Worm (Caenorhabditis elegans) whole organism, late embryonic: ENCODE data around the gene sec-24.2.

Experiments
- C08G9.2 ChIP-seq: sonication (generic microtip); optimal IDR thresholded peaks from 2 replicates; lab custom pipeline; 2016; ENCODE audit warnings: mild to moderate bottlenecking, missing genetic modification characterization, moderate library complexity, missing compliant biosample characterization
- C38D4.7 ChIP-seq: fragments of 200-800 bp; sonication (Bioruptor generic); optimal IDR thresholded peaks from 2 replicates; lab custom pipeline; 2018; ENCODE audit warnings: mild to moderate bottlenecking, missing genetic modification characterization, moderate library complexity, missing compliant biosample characterization
- F13H6.1 ChIP-seq: sonication (generic microtip); optimal IDR thresholded peaks from 2 replicates; lab custom pipeline; 2016; ENCODE audit warnings: missing genetic modification characterization, missing compliant biosample characterization
- K09A11.1 ChIP-seq: sonication (generic microtip); optimal IDR thresholded peaks from 2 replicates; lab custom pipeline; 2017; ENCODE audit warnings: antibody characterized with exemption, mild to moderate bottlenecking, missing genetic modification characterization, missing compliant biosample characterization; ENCODE audit not compliant: insufficient read depth
- T23F11.4 ChIP-seq: fragments of 200-800 bp; sonication (Bioruptor generic); optimal IDR thresholded peaks from 2 replicates; lab custom pipeline; 2018; ENCODE audit warnings: mild to moderate bottlenecking, missing genetic modification characterization, missing compliant biosample characterization
- ceh-18 ChIP-seq: sonication (generic microtip); optimal IDR thresholded peaks from 2 replicates; lab custom pipeline; 2016; ENCODE audit warnings: missing genetic modification characterization, missing compliant biosample characterization
- ceh-24 ChIP-seq: sonication (generic microtip); optimal IDR thresholded peaks from 2 replicates; lab custom pipeline; 2016; ENCODE audit warnings: mild to moderate bottlenecking, missing genetic modification characterization, missing compliant biosample characterization
- ceh-30 ChIP-seq: fragments of 150-350 bp; optimal IDR thresholded peaks from 2 replicates; lab custom pipeline; 2014; ENCODE audit warnings: missing biosample characterization, missing genetic modification characterization
- ceh-31 ChIP-seq: sonication (generic microtip); optimal IDR thresholded peaks from 2 replicates; lab custom pipeline; 2016; ENCODE audit warnings: missing genetic modification characterization, missing compliant biosample characterization
- ceh-6 ChIP-seq: fragments of 200-800 bp; sonication (Bioruptor generic); optimal IDR thresholded peaks from 2 replicates; lab custom pipeline; 2018; ENCODE audit warnings: mild to moderate bottlenecking, missing genetic modification characterization, missing compliant biosample characterization
- che-1 ChIP-seq: sonication (generic microtip); optimal IDR thresholded peaks from 2 replicates; lab custom pipeline; 2016; ENCODE audit warnings: mild to moderate bottlenecking, missing genetic modification characterization, missing compliant biosample characterization
- dmd-4 ChIP-seq: sonication (generic microtip); optimal IDR thresholded peaks from 2 replicates; lab custom pipeline; 2016; ENCODE audit warnings: borderline replicate concordance, missing genetic modification characterization, missing compliant biosample characterization
- dve-1 ChIP-seq: sonication (generic microtip); optimal IDR thresholded peaks from 2 replicates; lab custom pipeline; 2017; ENCODE audit warnings: antibody characterized with exemption, mild to moderate bottlenecking, missing genetic modification characterization, missing compliant biosample characterization
- elt-2 ChIP-seq: sonication (generic microtip); optimal IDR thresholded peaks from 2 replicates; lab custom pipeline; 2016; ENCODE audit warnings: missing genetic modification reagents, missing genetic modification characterization, missing compliant biosample characterization
- elt-4 ChIP-seq: sonication (generic microtip); optimal IDR thresholded peaks from 2 replicates; lab custom pipeline; 2016; ENCODE audit warnings: missing genetic modification characterization, missing compliant biosample characterization
- ets-4 ChIP-seq: sonication (generic microtip); optimal IDR thresholded peaks from 2 replicates; lab custom pipeline; 2016; ENCODE audit warnings: missing genetic modification characterization, missing compliant biosample characterization
- eyg-1 ChIP-seq: sonication (generic microtip); optimal IDR thresholded peaks from 2 replicates; lab custom pipeline; 2016; ENCODE audit warnings: missing genotype, missing genetic modification characterization, missing compliant biosample characterization
- fax-1 ChIP-seq: sonication (generic microtip); optimal IDR thresholded peaks from 2 replicates; lab custom pipeline; 2016; ENCODE audit warnings: missing genotype, missing genetic modification characterization, missing compliant biosample characterization
- gmeb-2 ChIP-seq: sonication (generic microtip); optimal IDR thresholded peaks from 2 replicates; lab custom pipeline; 2016; ENCODE audit warnings: missing genetic modification characterization, inconsistent platforms, missing compliant biosample characterization
- hlh-13 ChIP-seq: fragments of 200-800 bp; sonication (Bioruptor generic); optimal IDR thresholded peaks from 2 replicates; lab custom pipeline; 2018; ENCODE audit warnings: mild to moderate bottlenecking, missing genetic modification characterization, missing compliant biosample characterization
- hlh-15 ChIP-seq: sonication (generic microtip); optimal IDR thresholded peaks from 2 replicates; lab custom pipeline; 2016; ENCODE audit warnings: missing genetic modification characterization, missing compliant biosample characterization
- lim-6 ChIP-seq: sonication (generic microtip); optimal IDR thresholded peaks from 2 replicates; lab custom pipeline; 2016; ENCODE audit warnings: missing genetic modification characterization, missing compliant biosample characterization
- nhr-232 ChIP-seq: sonication (generic microtip); optimal IDR thresholded peaks from 2 replicates; lab custom pipeline; 2016; ENCODE audit warnings: missing genetic modification characterization, missing compliant biosample characterization
- odd-2 ChIP-seq: sonication (generic microtip); optimal IDR thresholded peaks from 2 replicates; lab custom pipeline; 2017; ENCODE audit warnings: antibody characterized with exemption, mild to moderate bottlenecking, missing genetic modification characterization, missing compliant biosample characterization
- pax-1 ChIP-seq: fragments of 150-350 bp; optimal IDR thresholded peaks from 2 replicates; lab custom pipeline; 2014; ENCODE audit warnings: missing biosample characterization, missing genetic modification characterization
- pha-2 ChIP-seq: sonication (generic microtip); optimal IDR thresholded peaks from 2 replicates; lab custom pipeline; 2017; ENCODE audit warnings: mild to moderate bottlenecking, missing genetic modification characterization, missing compliant biosample characterization
- pqm-1 ChIP-seq: sonication (generic microtip); optimal IDR thresholded peaks from 2 replicates; lab custom pipeline; 2016; ENCODE audit warnings: missing genetic modification characterization, missing compliant biosample characterization
- pros-1 ChIP-seq: fragments of 150-350 bp; optimal IDR thresholded peaks from 2 replicates; lab custom pipeline; 2014; ENCODE audit warnings: missing biosample characterization, missing genetic modification reagents, missing genetic modification characterization
- rnt-1 ChIP-seq: sonication (generic microtip); optimal IDR thresholded peaks from 2 replicates; lab custom pipeline; 2016; ENCODE audit warnings: missing genetic modification characterization, missing compliant biosample characterization
- sdc-2 ChIP-seq: sonication (generic microtip); optimal IDR thresholded peaks from 2 replicates; lab custom pipeline; 2016; ENCODE audit warnings: missing genotype, missing genetic modification characterization, missing compliant biosample characterization
- sox-2 ChIP-seq: fragments of 200-800 bp; sonication (Bioruptor generic); IDR thresholded peaks from 2 replicates; pipeline ENCODE4 v1.3.6; 2022; ENCODE audit warnings: missing genetic modification reagents, missing genetic modification characterization, missing compliant biosample characterization
- tbx-2 ChIP-seq: sonication (generic microtip); optimal IDR thresholded peaks from 2 replicates; lab custom pipeline; 2016; ENCODE audit warnings: missing genetic modification characterization, missing compliant biosample characterization
- tbx-7 ChIP-seq: sonication (generic microtip); optimal IDR thresholded peaks from 2 replicates; lab custom pipeline; 2016; ENCODE audit warnings: missing genotype, missing genetic modification characterization, missing compliant biosample characterization
- ttx-3 ChIP-seq: sonication (generic microtip); optimal IDR thresholded peaks from 2 replicates; lab custom pipeline; 2016; ENCODE audit warnings: missing genetic modification reagents, missing genetic modification characterization, missing compliant biosample characterization
- unc-3 ChIP-seq, 2 experiments: fragments of 200-800 bp in 1 of 2; sonication (Bioruptor generic) in 1 of 2; sonication (generic microtip) in 1 of 2; conservative IDR thresholded peaks in 1 of 2; optimal IDR thresholded peaks in 1 of 2; 2 replicates each; pipeline versions ENCODE4 v1.3.6 to Lab custom; 2016 to 2022; ENCODE audit warnings: missing compliant biosample characterization in 2 of 2, missing genetic modification characterization in 2 of 2, missing genetic modification reagents in 1 of 2
- unc-86 ChIP-seq: sonication (generic microtip); optimal IDR thresholded peaks from 2 replicates; lab custom pipeline; 2016; ENCODE audit warnings: missing genetic modification characterization, missing compliant biosample characterization
- zip-5 ChIP-seq: sonication (generic microtip); optimal IDR thresholded peaks from 2 replicates; lab custom pipeline; 2016; ENCODE audit warnings: missing genetic modification characterization, missing compliant biosample characterization
- ztf-16 ChIP-seq: sonication (generic microtip); optimal IDR thresholded peaks from 2 replicates; lab custom pipeline; 2017; ENCODE audit warnings: missing genetic modification characterization, missing compliant biosample characterization

The sec-24.2 gene

ce11 chrIV:12391003-12391637 lies 30.5 kb upstream of the sec-24.2 start, which contains the start of the genes rps-23 and dpm-3 (continued):
- 0 out of 2 replicates have a peak, but pooled peaks have one; percentile 22 for TF ChIP-seq unc-3 (GFP tag; conservative IDR thresholded peaks at IDR 0.05; lab: Robert Waterston, UW)
- TF ChIP-seq unc-3 (tag; optimal IDR thresholded peaks at IDR 0.05; lab: Kevin White, UChicago) = no peak
- no peak for TF ChIP-seq pros-1
- peak; percentile 19 for TF ChIP-seq eyg-1 (tag; lab: Kevin White, UChicago)
- TF ChIP-seq ceh-31 (tag; lab: Kevin White, UChicago) = peak; percentile 95
- peak; percentile 49 for TF ChIP-seq pqm-1 (tag; lab: Kevin White, UChicago)
- peak; percentile 93 for TF ChIP-seq ets-4
- no peak for TF ChIP-seq odd-2 (tag; lab: Kevin White, UChicago)
- TF ChIP-seq pha-2 (tag; lab: Kevin White, UChicago) = peak; percentile 65
- TF ChIP-seq ttx-3 (tag; lab: Kevin White, UChicago) = peak; percentile 36
- no peak for TF ChIP-seq dmd-4 (tag; lab: Kevin White, UChicago)
- TF ChIP-seq dve-1 = peak; percentile 62
- TF ChIP-seq sdc-2 (tag; lab: Kevin White, UChicago) = peak; percentile 6
- TF ChIP-seq nhr-232 (tag; lab: Kevin White, UChicago) = no peak
- peak; percentile 82 for TF ChIP-seq rnt-1 (tag; lab: Kevin White, UChicago)
- no peak for TF ChIP-seq ceh-24 (tag; lab: Kevin White, UChicago)
- peak; percentile 26 for TF ChIP-seq che-1 (tag; lab: Kevin White, UChicago)
- TF ChIP-seq ceh-6 (GFP tag; lab: Kevin White, UChicago) = no peak
- peak; percentile 94 for TF ChIP-seq zip-5 (tag; lab: Kevin White, UChicago)
- TF ChIP-seq sox-2 (GFP tag; lab: Robert Waterston, UW) = no peak
- no peak for TF ChIP-seq hlh-15 (tag; lab: Kevin White, UChicago)
- TF ChIP-seq ztf-16 (tag; lab: Kevin White, UChicago) = peak; percentile 38
- TF ChIP-seq C08G9.2 (tag; lab: Kevin White, UChicago) = peak; percentile 92
- TF ChIP-seq ceh-30 (tag; lab: Kevin White, UChicago) = peak; percentile 13
- TF ChIP-seq C38D4.7 (GFP tag; lab: Kevin White, UChicago) = no peak
- TF ChIP-seq unc-86 (tag; lab: Kevin White, UChicago) = peak; percentile 48
- peak; percentile 64 for TF ChIP-seq tbx-7 (tag; lab: Kevin White, UChicago)
- TF ChIP-seq ceh-18 (tag; lab: Kevin White, UChicago) = peak; percentile 64

ce11 chrIV:12389951-12390350 lies 29.4 kb upstream of the sec-24.2 start, which contains the start of gene spe-45:
Gene spe-45 (minus strand): TSS chrIV:12390095.
- TF ChIP-seq ceh-31 (tag; lab: Kevin White, UChicago) (no peak), odd-2 (tag; lab: Kevin White, UChicago) (no peak), dmd-4 (tag; lab: Kevin White, UChicago) (no peak), fax-1 (tag; lab: Kevin White, UChicago) (no peak), K09A11.1 (no peak), hlh-13 (no peak), ceh-6 (GFP tag; lab: Kevin White, UChicago) (no peak), pax-1 (tag; lab: Kevin White, UChicago) (no peak), tbx-2 (tag; lab: Kevin White, UChicago) (no peak), pros-1 (no peak), C08G9.2 (tag; lab: Kevin White, UChicago) (no peak), unc-3 (GFP tag; conservative IDR thresholded peaks at IDR 0.05; lab: Robert Waterston, UW) (no peak), unc-3 (tag; optimal IDR thresholded peaks at IDR 0.05; lab: Kevin White, UChicago) (no peak), T23F11.4 (no peak), elt-2 (no peak)
- TF ChIP-seq, all 69 proteins: peak for 0

- TF ChIP-seq dmd-4 (tag; lab: Kevin White, UChicago) (no peak), ttx-3 (tag; lab: Kevin White, UChicago) (no peak), ztf-16 (tag; lab: Kevin White, UChicago) (no peak), F13H6.1 (tag; lab: Kevin White, UChicago) (no peak), nhr-232 (tag; lab: Kevin White, UChicago) (no peak), lim-6 (tag; lab: Kevin White, UChicago) (no peak), elt-2 (no peak), C38D4.7 (GFP tag; lab: Kevin White, UChicago) (no peak), pha-2 (tag; lab: Kevin White, UChicago) (no peak), tbx-7 (tag; lab: Kevin White, UChicago) (no peak), elt-4 (tag; lab: Kevin White, UChicago) (no peak), gmeb-2 (no peak), eyg-1 (tag; lab: Kevin White, UChicago) (no peak)
Observed at ce11 chrIV:12385061-12385460, 24.5 kb upstream of the sec-24.2 start, which contains the start of gene F28D1.6. Gene F28D1.6 (minus strand): TSS chrIV:12385161.
